Worm (Caenorhabditis elegans) whole organism, L4 larva: ENCODE measurements around the gene W07E11.1.

Experiments used
- F49E8.2 ChIP-seq: sonication (generic microtip); optimal IDR thresholded peaks from 2 replicates; lab custom pipeline; 2016; ENCODE audit warnings: missing compliant biosample characterization, mild to moderate bottlenecking, missing genetic modification characterization, borderline replicate concordance
- dmd-6 ChIP-seq: fragments of 200-800 bp; sonication (Bioruptor generic); IDR thresholded peaks from 2 replicates; pipeline ENCODE4 v1.3.6; 2022; ENCODE audit warnings: missing genetic modification reagents, missing genetic modification characterization, missing compliant biosample characterization
- egl-27 ChIP-seq: sonication (generic microtip); optimal IDR thresholded peaks from 3 replicates; lab custom pipeline; 2017; ENCODE audit warnings: missing biosample characterization, missing genetic modification reagents, missing genetic modification characterization
- fkh-10 ChIP-seq: fragments of 150-350 bp; optimal IDR thresholded peaks from 2 replicates; lab custom pipeline; 2014; ENCODE audit warnings: missing biosample characterization, missing genetic modification reagents, missing genetic modification characterization
- nhr-77 ChIP-seq: fragments of 150-350 bp; optimal IDR thresholded peaks from 2 replicates; lab custom pipeline; 2014; ENCODE audit warnings: missing biosample characterization, missing genetic modification characterization

- TF ChIP-seq dmd-6 (no peak), nhr-77 (no peak), egl-27 (tag; lab: Kevin White, UChicago) (no peak), F49E8.2 (tag; lab: Kevin White, UChicago) (no peak), fkh-10 (no peak)
These were observed 3.4 kb downstream of the W07E11.1 start, which contains the start of gene flp-28 for ce11 chrX:10087866-10088265.
